Fruit fly (Drosophila melanogaster) whole organism, prepupa: Measurements from ENCODE around the gene Parg.

ENCODE experiments used
- Blimp-1 ChIP-seq: fragments of 200-800 bp; sonication (Bioruptor generic); optimal IDR thresholded peaks from 3 replicates; lab custom pipeline; 2017; ENCODE audit warnings: missing biosample characterization, missing genetic modification characterization, mild to moderate bottlenecking, moderate library complexity, missing genetic modification reagents
- CG10669 ChIP-seq: fragments of 200-800 bp; sonication (Bioruptor generic); optimal IDR thresholded peaks from 3 replicates; lab custom pipeline; 2018; ENCODE audit warnings: missing biosample characterization, mild to moderate bottlenecking, missing genetic modification characterization, moderate library complexity
- CG11762 ChIP-seq: fragments of 200-800 bp; sonication (Bioruptor generic); optimal IDR thresholded peaks from 3 replicates; lab custom pipeline; 2016; ENCODE audit warnings: missing biosample characterization, missing genetic modification characterization; ENCODE audit not compliant: insufficient read depth
- CG1621 ChIP-seq: fragments of 200-800 bp; sonication (Bioruptor generic); optimal IDR thresholded peaks from 3 replicates; lab custom pipeline; 2018; ENCODE audit warnings: missing biosample characterization, mild to moderate bottlenecking, missing genetic modification characterization
- CG16779 ChIP-seq: fragments of 200-800 bp; sonication (Bioruptor generic); optimal IDR thresholded peaks from 3 replicates; lab custom pipeline; 2017; ENCODE audit warnings: missing biosample characterization, mild to moderate bottlenecking, missing genetic modification characterization
- CG3032 ChIP-seq: fragments of 200-800 bp; optimal IDR thresholded peaks from 2 replicates; lab custom pipeline; 2019; ENCODE audit warnings: missing biosample characterization, mild to moderate bottlenecking, missing genetic modification characterization, moderate library complexity
- CG32006 ChIP-seq: fragments of 200-800 bp; sonication (Bioruptor generic); optimal IDR thresholded peaks from 3 replicates; lab custom pipeline; 2017; ENCODE audit warnings: missing biosample characterization, mild to moderate bottlenecking, missing genetic modification characterization
- CG34406 ChIP-seq: fragments of 200-800 bp; sonication (Bioruptor generic); optimal IDR thresholded peaks from 3 replicates; lab custom pipeline; 2016; ENCODE audit warnings: missing biosample characterization, missing genetic modification characterization
- CG3919 ChIP-seq: fragments of 200-800 bp; sonication (Bioruptor generic); optimal IDR thresholded peaks from 3 replicates; lab custom pipeline; 2016; ENCODE audit warnings: missing biosample characterization, missing genetic modification characterization
- CG6276 ChIP-seq: fragments of 200-800 bp; sonication (Bioruptor generic); optimal IDR thresholded peaks from 2 replicates; lab custom pipeline; 2017; ENCODE audit warnings: missing biosample characterization, mild to moderate bottlenecking, missing genetic modification characterization
- CG6792 ChIP-seq: fragments of 200-800 bp; sonication (Bioruptor generic); optimal IDR thresholded peaks from 3 replicates; lab custom pipeline; 2016; ENCODE audit warnings: missing biosample characterization, missing genetic modification characterization
- CG6808 ChIP-seq: fragments of 200-800 bp; sonication (Bioruptor generic); optimal IDR thresholded peaks from 3 replicates; lab custom pipeline; 2017; ENCODE audit warnings: missing biosample characterization, missing genetic modification characterization, mild to moderate bottlenecking, moderate library complexity, missing genetic modification reagents
- CG6854 ChIP-seq: fragments of 200-800 bp; sonication (Bioruptor generic); optimal IDR thresholded peaks from 2 replicates; lab custom pipeline; 2017; ENCODE audit warnings: missing biosample characterization, mild to moderate bottlenecking, missing genetic modification characterization
- CG7368 ChIP-seq: fragments of 200-800 bp; sonication (Bioruptor generic); optimal IDR thresholded peaks from 3 replicates; lab custom pipeline; 2016; ENCODE audit warnings: missing biosample characterization, missing genetic modification characterization
- CG8119 ChIP-seq: fragments of 200-800 bp; sonication (Bioruptor generic); IDR thresholded peaks from 3 replicates; pipeline ENCODE4 v1.3.6; 2022; ENCODE audit warnings: missing biosample characterization, missing genetic modification characterization
- CG8632 ChIP-seq: fragments of 200-800 bp; sonication (Bioruptor generic); optimal IDR thresholded peaks from 3 replicates; lab custom pipeline; 2016; ENCODE audit warnings: missing biosample characterization, missing genetic modification characterization
- CG9139 ChIP-seq: fragments of 200-800 bp; sonication (Bioruptor generic); optimal IDR thresholded peaks from 3 replicates; lab custom pipeline; 2017; ENCODE audit warnings: missing biosample characterization, mild to moderate bottlenecking, missing genetic modification characterization
- Eip75B ChIP-seq: fragments of 200-800 bp; sonication (Bioruptor generic); optimal IDR thresholded peaks from 3 replicates; lab custom pipeline; 2016; ENCODE audit warnings: missing biosample characterization, missing genetic modification characterization
- Eip78C ChIP-seq: fragments of 200-800 bp; sonication (Bioruptor generic); peaks from one replicate; lab custom pipeline; 2016; ENCODE audit warnings: missing biosample characterization, missing genetic modification characterization
- Eip93F ChIP-seq: fragments of 200-800 bp; sonication (Bioruptor generic); optimal IDR thresholded peaks from 2 replicates; lab custom pipeline; 2016; ENCODE audit warnings: missing biosample characterization, mild to moderate bottlenecking, missing genetic modification characterization
- Ets21C ChIP-seq: fragments of 200-800 bp; sonication (Bioruptor generic); optimal IDR thresholded peaks from 3 replicates; lab custom pipeline; 2016; ENCODE audit warnings: missing biosample characterization, missing genetic modification characterization
- Ets96B ChIP-seq: fragments of 200-800 bp; optimal IDR thresholded peaks from 2 replicates; lab custom pipeline; 2019; ENCODE audit warnings: missing biosample characterization, mild to moderate bottlenecking, missing genetic modification characterization, moderate library complexity
- Gug ChIP-seq: fragments of 200-800 bp; sonication (Bioruptor generic); IDR thresholded peaks from 2 replicates; pipeline ENCODE4 v1.3.6; 2022; ENCODE audit warnings: missing biosample characterization, missing genetic modification characterization
- Hr4 ChIP-seq: fragments of 200-800 bp; sonication (Bioruptor generic); optimal IDR thresholded peaks from 3 replicates; lab custom pipeline; 2016; ENCODE audit warnings: missing biosample characterization, missing genetic modification characterization
- Met ChIP-seq: fragments of 200-800 bp; sonication (Bioruptor generic); optimal IDR thresholded peaks from 3 replicates; lab custom pipeline; 2016; ENCODE audit warnings: missing biosample characterization, missing genetic modification characterization
- OdsH ChIP-seq: fragments of 200-800 bp; sonication (Bioruptor generic); optimal IDR thresholded peaks from 3 replicates; lab custom pipeline; 2016; ENCODE audit warnings: missing biosample characterization, missing genetic modification characterization
- Smox ChIP-seq: fragments of 200-800 bp; sonication (Bioruptor generic); optimal IDR thresholded peaks from 3 replicates; lab custom pipeline; 2016; ENCODE audit warnings: missing biosample characterization, missing genetic modification characterization
- Sox102F ChIP-seq: fragments of 200-800 bp; sonication (Bioruptor generic); optimal IDR thresholded peaks from 2 replicates; lab custom pipeline; 2016; ENCODE audit warnings: missing biosample characterization, mild to moderate bottlenecking, missing genetic modification characterization
- Sox14 ChIP-seq: fragments of 200-800 bp; sonication (Bioruptor generic); optimal IDR thresholded peaks from 3 replicates; lab custom pipeline; 2016; ENCODE audit warnings: missing biosample characterization, missing genetic modification characterization
- cyc ChIP-seq: fragments of 200-800 bp; sonication (Bioruptor generic); optimal IDR thresholded peaks from 3 replicates; lab custom pipeline; 2016; ENCODE audit warnings: missing biosample characterization, missing genetic modification characterization
- dac ChIP-seq: fragments of 200-800 bp; sonication (Bioruptor generic); optimal IDR thresholded peaks from 2 replicates; lab custom pipeline; 2017; ENCODE audit warnings: missing biosample characterization, mild to moderate bottlenecking, missing genetic modification characterization
- dsx ChIP-seq: fragments of 200-800 bp; optimal IDR thresholded peaks from 3 replicates; lab custom pipeline; 2019; ENCODE audit warnings: missing biosample characterization, mild to moderate bottlenecking, missing genetic modification characterization, moderate library complexity; ENCODE audit not compliant: poor library complexity, severe bottlenecking
- eg ChIP-seq: fragments of 200-800 bp; sonication (Bioruptor generic); IDR thresholded peaks from 3 replicates; pipeline ENCODE4 v1.3.6; 2022; ENCODE audit warnings: missing biosample characterization, missing genetic modification characterization
- esn ChIP-seq: fragments of 200-800 bp; sonication (Bioruptor generic); optimal IDR thresholded peaks from 2 replicates; lab custom pipeline; 2016; ENCODE audit warnings: missing biosample characterization, mild to moderate bottlenecking, missing genetic modification characterization, moderate library complexity
- fd59A ChIP-seq: fragments of 200-800 bp; sonication (Bioruptor generic); optimal IDR thresholded peaks from 2 replicates; lab custom pipeline; 2017; ENCODE audit warnings: missing biosample characterization, mild to moderate bottlenecking, missing genetic modification characterization, missing genetic modification reagents
- fkh ChIP-seq: fragments of 200-800 bp; sonication (Bioruptor generic); optimal IDR thresholded peaks from 3 replicates; lab custom pipeline; 2017; ENCODE audit warnings: missing biosample characterization, mild to moderate bottlenecking, missing genetic modification characterization, moderate library complexity
- lz ChIP-seq: fragments of 200-800 bp; sonication (Bioruptor generic); optimal IDR thresholded peaks from 3 replicates; lab custom pipeline; 2016; ENCODE audit warnings: missing biosample characterization, missing genetic modification characterization
- pdm3 ChIP-seq: fragments of 200-800 bp; sonication (Bioruptor generic); optimal IDR thresholded peaks from 3 replicates; lab custom pipeline; 2016; ENCODE audit warnings: missing biosample characterization, missing genetic modification characterization
- salr ChIP-seq, 2 experiments: fragments of 200-800 bp; sonication (Bioruptor generic); optimal IDR thresholded peaks; 3 replicates each; lab custom pipeline; 2016 to 2018; ENCODE audit warnings: missing biosample characterization in 2 of 2, missing genetic modification characterization in 2 of 2, mild to moderate bottlenecking in 1 of 2
- spab ChIP-seq: fragments of 200-800 bp; sonication (Bioruptor generic); optimal IDR thresholded peaks from 2 replicates; lab custom pipeline; 2017; ENCODE audit warnings: missing biosample characterization, mild to moderate bottlenecking, missing genetic modification characterization, missing genetic modification reagents
- ss ChIP-seq, 2 experiments: fragments of 200-800 bp; sonication (Bioruptor generic); optimal IDR thresholded peaks; 2 replicates in 1 of 2; 3 replicates in 1 of 2; lab custom pipeline; 2017 to 2018; ENCODE audit warnings: mild to moderate bottlenecking in 2 of 2, missing biosample characterization in 2 of 2, missing genetic modification characterization in 2 of 2, moderate library complexity in 1 of 2
- svp ChIP-seq: fragments of 200-800 bp; sonication (Bioruptor generic); peaks from one replicate; lab custom pipeline; 2016; ENCODE audit warnings: missing biosample characterization, missing genetic modification characterization
- topi ChIP-seq: fragments of 200-800 bp; sonication (Bioruptor generic); optimal IDR thresholded peaks from 3 replicates; lab custom pipeline; 2016; ENCODE audit warnings: missing biosample characterization, missing genetic modification characterization
- vri ChIP-seq: fragments of 200-800 bp; sonication (Bioruptor generic); optimal IDR thresholded peaks from 3 replicates; lab custom pipeline; 2016; ENCODE audit warnings: missing biosample characterization, mild to moderate bottlenecking, missing genetic modification characterization

Gene Parg

DNA sequence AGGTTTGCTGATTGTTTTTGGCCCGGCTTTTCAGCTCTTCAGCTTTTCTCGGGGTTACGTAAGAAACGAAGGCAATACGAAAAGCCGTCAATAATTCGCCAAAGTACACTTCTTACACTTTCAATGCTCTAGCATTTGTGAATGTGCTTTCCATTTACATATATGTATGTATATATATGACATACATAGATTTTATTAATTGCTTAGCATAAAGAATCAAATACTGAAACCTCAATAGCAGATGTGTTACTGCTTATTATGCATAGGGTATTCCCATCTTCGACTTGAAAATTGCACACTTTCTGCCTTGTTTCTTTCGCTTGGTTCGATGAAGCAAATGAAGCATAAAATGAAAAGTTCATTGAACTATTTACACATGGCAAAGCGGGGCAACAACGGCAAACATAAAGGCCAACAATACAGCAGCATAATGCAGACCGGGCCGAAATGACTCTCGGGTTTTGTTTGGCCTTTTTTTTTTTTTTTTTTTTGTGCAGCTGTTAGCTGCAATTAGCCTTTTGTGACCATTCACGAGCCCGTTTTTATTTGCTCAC, 39.3 kb upstream of the Parg start (continued):
- no peak for TF ChIP-seq CG3032 (tag; lab: Kevin White, UChicago)
- TF ChIP-seq Ets21C (GFP tag; lab: Kevin White, UChicago): no peak
- no peak for TF ChIP-seq CG7368 (GFP tag; lab: Kevin White, UChicago)
- TF ChIP-seq Smox: peak; percentile 7
- no peak for TF ChIP-seq Sox14 (GFP tag; lab: Kevin White, UChicago)
- no peak for TF ChIP-seq dsx (GFP tag; lab: Kevin White, UChicago)
- TF ChIP-seq Ets96B (tag; lab: Kevin White, UChicago): no peak
- no peak for TF ChIP-seq CG8632
- TF ChIP-seq cyc (GFP tag; lab: Kevin White, UChicago): no peak
- no peak for TF ChIP-seq Eip93F (GFP tag; lab: Kevin White, UChicago)
- TF ChIP-seq CG9139 (GFP tag; lab: Kevin White, UChicago): no peak
- TF ChIP-seq CG11762 (GFP tag; lab: Kevin White, UChicago): no peak
- TF ChIP-seq fd59A (GFP tag; lab: Kevin White, UChicago): no peak
- TF ChIP-seq esn (GFP tag; lab: Kevin White, UChicago): peak; percentile 10
- TF ChIP-seq CG34406 (GFP tag; lab: Kevin White, UChicago): no peak
- TF ChIP-seq CG8119: no peak; the same call in 1 of the 3 replicates
- TF ChIP-seq CG6808 (GFP tag; lab: Kevin White, UChicago): no peak
- no peak for TF ChIP-seq spab (GFP tag; lab: Kevin White, UChicago)
- TF ChIP-seq lz (GFP tag; lab: Kevin White, UChicago): peak; percentile 9

DNA sequence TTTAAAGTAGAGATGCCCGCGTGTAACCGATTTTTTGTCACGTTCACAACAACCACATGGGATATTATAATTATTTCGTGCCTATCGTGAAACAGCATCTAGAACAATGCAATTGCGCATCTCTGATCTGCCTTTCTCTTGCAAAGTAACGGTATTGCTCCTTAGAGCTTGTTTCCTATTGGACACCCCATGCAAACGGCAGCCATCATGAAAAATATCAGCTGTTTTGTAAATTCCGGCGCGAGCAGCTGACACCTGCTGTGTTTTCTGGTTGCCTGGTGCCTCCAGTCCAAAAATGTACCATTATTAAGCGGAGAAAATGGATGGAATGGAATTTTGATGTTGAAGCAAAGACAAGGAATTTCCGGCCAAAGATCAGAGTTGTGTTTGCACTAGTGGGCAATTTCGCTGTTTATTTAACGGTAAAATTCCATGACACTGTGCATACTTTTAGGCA, 32.9 kb upstream of the Parg start:
- TF ChIP-seq Met (GFP tag; lab: Kevin White, UChicago): peak; percentile 15
- peak; percentile 64 for TF ChIP-seq CG6854 (GFP tag; lab: Kevin White, UChicago)
- TF ChIP-seq topi (GFP tag; lab: Kevin White, UChicago): peak; percentile 31
- peak; percentile 77 for TF ChIP-seq svp (GFP tag; lab: Kevin White, UChicago)
- TF ChIP-seq CG16779: no peak
- peak; percentile 54 to 73 for TF ChIP-seq ss (GFP tag; optimal IDR thresholded peaks at IDR 0.05; lab: Kevin White, UChicago)
- no peak for TF ChIP-seq CG6808 (GFP tag; lab: Kevin White, UChicago)
- peak; percentile 6 for TF ChIP-seq lz (GFP tag; lab: Kevin White, UChicago)
- no peak for TF ChIP-seq cyc (GFP tag; lab: Kevin White, UChicago)
- TF ChIP-seq CG6792: peak; percentile 30
- TF ChIP-seq Ets21C (GFP tag; lab: Kevin White, UChicago): peak; percentile 13
- TF ChIP-seq esn (GFP tag; lab: Kevin White, UChicago): peak; percentile 52
- TF ChIP-seq vri: no peak
- TF ChIP-seq Eip93F (GFP tag; lab: Kevin White, UChicago): no peak
- TF ChIP-seq Eip78C (GFP tag; lab: Kevin White, UChicago): peak; percentile 85
- no peak for TF ChIP-seq CG7368 (GFP tag; lab: Kevin White, UChicago)
- TF ChIP-seq fkh (GFP tag; lab: Kevin White, UChicago): peak; percentile 69
- TF ChIP-seq Sox14 (GFP tag; lab: Kevin White, UChicago): peak; percentile 6
- peak; percentile 19 for TF ChIP-seq CG10669 (GFP tag; lab: Kevin White, UChicago)
- peak; percentile 38 for TF ChIP-seq Sox102F (GFP tag; lab: Kevin White, UChicago)
- TF ChIP-seq, all 60 proteins: peak for 14

DNA sequence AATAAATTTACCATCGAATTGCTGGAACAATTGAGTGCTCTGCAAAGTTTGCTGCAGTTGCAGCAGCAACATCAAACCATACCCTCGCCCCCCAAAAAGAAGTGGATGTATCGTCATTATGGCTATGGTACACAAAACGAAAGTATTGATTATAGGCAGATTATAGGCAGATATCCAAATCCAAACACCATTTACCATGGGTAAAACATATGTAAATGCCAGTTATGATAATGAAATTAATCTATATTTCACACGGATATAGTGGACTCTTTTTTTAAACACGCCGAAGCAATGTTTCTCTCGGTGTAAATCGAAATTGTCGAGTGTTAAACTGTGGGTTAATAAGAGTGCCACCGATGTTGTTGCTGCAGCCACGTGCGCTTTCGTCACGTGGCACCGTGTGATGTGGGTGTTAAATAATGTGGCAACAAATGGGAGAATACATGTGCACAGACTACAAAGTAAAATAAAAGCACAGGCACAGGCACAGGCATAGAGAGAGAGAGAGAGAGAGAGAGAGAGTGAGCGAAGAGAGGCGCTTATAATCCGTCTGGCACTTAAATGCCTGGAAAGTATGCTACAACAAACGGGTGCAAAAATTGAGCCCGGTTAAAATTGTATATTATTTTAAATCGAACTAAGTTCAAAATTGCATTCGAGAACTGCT, 25.4 kb upstream of the Parg start:
- TF ChIP-seq dac (GFP tag; lab: Kevin White, UChicago) (peak; percentile 14), CG10669 (GFP tag; lab: Kevin White, UChicago) (no peak), spab (GFP tag; lab: Kevin White, UChicago) (no peak), salr (GFP tag; optimal IDR thresholded peaks at IDR 0.05; lab: Kevin White, UChicago) (no peak), CG1621 (tag; lab: Kevin White, UChicago) (no peak), CG6276 (no peak), eg (GFP tag; lab: Robert Waterston, UW) (no peak), Blimp-1 (GFP tag; lab: Kevin White, UChicago) (no peak), Sox102F (GFP tag; lab: Kevin White, UChicago) (peak; percentile 8), CG8632 (no peak), Sox14 (GFP tag; lab: Kevin White, UChicago) (no peak), CG9139 (GFP tag; lab: Kevin White, UChicago) (no peak), Ets21C (GFP tag; lab: Kevin White, UChicago) (peak; percentile 7), CG3919 (GFP tag; lab: Kevin White, UChicago) (peak; percentile 28), Eip75B (GFP tag; lab: Kevin White, UChicago) (peak; percentile 6), pdm3 (no peak), OdsH (peak; percentile 51), Gug (GFP tag; lab: Robert Waterston, UW) (no peak), CG8119 (no peak; the same call in 2 of the 3 replicates), CG32006 (GFP tag; lab: Kevin White, UChicago) (no peak), Hr4 (peak; percentile 69)
